Fruit fly (Drosophila melanogaster) whole organism, wandering third instar larva: Measurements from ENCODE around the gene CG13474.

ENCODE experiments used
- Abd-B ChIP-seq: fragments of >200 bp; optimal IDR thresholded peaks from 2 replicates; lab custom pipeline; 2017; ENCODE audit warnings: missing biosample characterization, missing genetic modification characterization
- CG32264 ChIP-seq: fragments of 200-800 bp; sonication (Bioruptor generic); optimal IDR thresholded peaks from 2 replicates; lab custom pipeline; 2016; ENCODE audit warnings: missing biosample characterization, missing genetic modification characterization
- CG9705 ChIP-seq: fragments of 200-800 bp; sonication (Bioruptor generic); optimal IDR thresholded peaks from 2 replicates; lab custom pipeline; 2018; ENCODE audit warnings: missing biosample characterization, mild to moderate bottlenecking, missing genetic modification characterization
- CrebA ChIP-seq: fragments of 200-800 bp; sonication (Bioruptor generic); optimal IDR thresholded peaks from 2 replicates; lab custom pipeline; 2016; ENCODE audit warnings: missing biosample characterization, mild to moderate bottlenecking, missing genetic modification characterization, borderline replicate concordance
- Dfd ChIP-seq: fragments of >200 bp; optimal IDR thresholded peaks from 2 replicates; lab custom pipeline; 2017; ENCODE audit warnings: missing biosample characterization, missing genetic modification characterization
- Dif ChIP-seq: fragments of 200-275, 200-300 bp; sonication (Bioruptor generic); optimal IDR thresholded peaks from 2 replicates; lab custom pipeline; 2018; ENCODE audit warnings: missing biosample characterization, missing genetic modification characterization; ENCODE audit not compliant: partially characterized antibody
- GATAd ChIP-seq: sonication (Bioruptor generic); optimal IDR thresholded peaks from 2 replicates; lab custom pipeline; 2016; ENCODE audit warnings: missing biosample characterization, missing genetic modification characterization
- HLH106 ChIP-seq: fragments of 200-800 bp; optimal IDR thresholded peaks from 3 replicates; lab custom pipeline; 2019; ENCODE audit warnings: missing biosample characterization, mild to moderate bottlenecking, missing genetic modification characterization, moderate library complexity
- Hnf4 ChIP-seq: fragments of 200-800 bp; sonication (Bioruptor generic); optimal IDR thresholded peaks from 2 replicates; lab custom pipeline; 2016; ENCODE audit warnings: missing biosample characterization, mild to moderate bottlenecking, missing genetic modification characterization
- Hr78 ChIP-seq: fragments of >200 bp; optimal IDR thresholded peaks from 2 replicates; lab custom pipeline; 2017; ENCODE audit warnings: missing biosample characterization, missing genetic modification characterization
- Hr83 ChIP-seq: fragments of 200-300 bp; sonication (Bioruptor generic); optimal IDR thresholded peaks from 2 replicates; lab custom pipeline; 2016; ENCODE audit warnings: missing biosample characterization, mild to moderate bottlenecking, missing genetic modification characterization, moderate library complexity; ENCODE audit not compliant: poor library complexity, severe bottlenecking
- Jra ChIP-seq: sonication (Bioruptor generic); optimal IDR thresholded peaks from 2 replicates; lab custom pipeline; 2016; ENCODE audit warnings: missing biosample characterization, missing genetic modification characterization
- Mio ChIP-seq: sonication (Bioruptor generic); optimal IDR thresholded peaks from 2 replicates; lab custom pipeline; 2016; ENCODE audit warnings: missing biosample characterization, missing genetic modification characterization
- Myc ChIP-seq: fragments of >200 bp; optimal IDR thresholded peaks from 2 replicates; lab custom pipeline; 2017
- N ChIP-seq: fragments of >200 bp; optimal IDR thresholded peaks from 2 replicates; lab custom pipeline; 2018; ENCODE audit warnings: missing biosample characterization, missing external identifiers, missing genetic modification characterization
- OdsH ChIP-seq: fragments of 200-800 bp; sonication (Bioruptor generic); optimal IDR thresholded peaks from 2 replicates; lab custom pipeline; 2016; ENCODE audit warnings: missing biosample characterization, mild to moderate bottlenecking, missing genetic modification characterization
- Rel ChIP-seq, 2 experiments: fragments of 200-800 bp; sonication (Bioruptor generic) in 1 of 2; optimal IDR thresholded peaks; 2 replicates in 1 of 2; 3 replicates in 1 of 2; lab custom pipeline; 2016 to 2019; ENCODE audit warnings: mild to moderate bottlenecking in 2 of 2, missing biosample characterization in 2 of 2, missing genetic modification characterization in 2 of 2, moderate library complexity in 1 of 2
- Sp1 ChIP-seq: fragments of 200-800 bp; sonication (Bioruptor generic); optimal IDR thresholded peaks from 3 replicates; lab custom pipeline; 2019; ENCODE audit warnings: missing biosample characterization, mild to moderate bottlenecking, missing genetic modification characterization, moderate library complexity
- Vsx2 ChIP-seq: fragments of 200-300, 225-300 bp; sonication (Bioruptor generic); optimal IDR thresholded peaks from 2 replicates; lab custom pipeline; 2018; ENCODE audit warnings: missing biosample characterization, missing genetic modification characterization; ENCODE audit not compliant: partially characterized antibody
- br ChIP-seq: fragments of 200-800 bp; sonication (Bioruptor generic); optimal IDR thresholded peaks from 2 replicates; lab custom pipeline; 2016; ENCODE audit warnings: missing biosample characterization, missing genetic modification characterization
- brk ChIP-seq: fragments of 200-800 bp; sonication (Bioruptor generic); optimal IDR thresholded peaks from 2 replicates; lab custom pipeline; 2016; ENCODE audit warnings: missing biosample characterization, mild to moderate bottlenecking, missing genetic modification characterization
- dmrt93B ChIP-seq: fragments of 200-800 bp; sonication (Bioruptor generic); optimal IDR thresholded peaks from 2 replicates; lab custom pipeline; 2018; ENCODE audit warnings: missing biosample characterization, mild to moderate bottlenecking, missing genetic modification characterization
- dsf ChIP-seq: sonication (Bioruptor generic); optimal IDR thresholded peaks from 2 replicates; lab custom pipeline; 2016; ENCODE audit warnings: missing biosample characterization, missing genetic modification characterization, borderline replicate concordance
- ey ChIP-seq: fragments of 200-800 bp; sonication (Bioruptor generic); optimal IDR thresholded peaks from 2 replicates; lab custom pipeline; 2016; ENCODE audit warnings: missing biosample characterization, missing genetic modification characterization
- foxo ChIP-seq, 2 experiments: fragments of 200-800 bp; sonication (Bioruptor generic); optimal IDR thresholded peaks; 2 replicates in 1 of 2; 3 replicates in 1 of 2; lab custom pipeline; 2016 to 2017; ENCODE audit warnings: missing biosample characterization in 2 of 2, missing genetic modification characterization in 2 of 2
- fru ChIP-seq: fragments of 200-800 bp; sonication (Bioruptor generic); optimal IDR thresholded peaks from 3 replicates; lab custom pipeline; 2016; ENCODE audit warnings: missing biosample characterization, mild to moderate bottlenecking, missing genetic modification characterization
- h ChIP-seq: fragments of 200-800 bp; sonication (Bioruptor generic); optimal IDR thresholded peaks from 3 replicates; lab custom pipeline; 2016; ENCODE audit warnings: missing biosample characterization, mild to moderate bottlenecking, missing genetic modification characterization
- jim ChIP-seq: fragments of 175-275, 200-325 bp; sonication (Bioruptor generic); optimal IDR thresholded peaks from 2 replicates; lab custom pipeline; 2016; ENCODE audit warnings: missing biosample characterization, mild to moderate bottlenecking, missing genetic modification characterization
- lola ChIP-seq: fragments of >200 bp; optimal IDR thresholded peaks from 2 replicates; lab custom pipeline; 2017; ENCODE audit warnings: missing biosample characterization, missing genetic modification characterization
- pan ChIP-seq: fragments of >200 bp; optimal IDR thresholded peaks from 2 replicates; lab custom pipeline; 2017
- psq ChIP-seq: fragments of 200-800 bp; sonication (Bioruptor generic); optimal IDR thresholded peaks from 3 replicates; lab custom pipeline; 2017; ENCODE audit warnings: missing biosample characterization, mild to moderate bottlenecking, missing genetic modification characterization, moderate library complexity
- rgr ChIP-seq: fragments of 200-800 bp; sonication (Bioruptor generic); optimal IDR thresholded peaks from 3 replicates; lab custom pipeline; 2016; ENCODE audit warnings: missing biosample characterization, mild to moderate bottlenecking, missing genetic modification characterization
- sage ChIP-seq: fragments of 200-800 bp; sonication (Bioruptor generic); optimal IDR thresholded peaks from 2 replicates; lab custom pipeline; 2016; ENCODE audit warnings: missing biosample characterization, mild to moderate bottlenecking, missing genetic modification characterization
- sv ChIP-seq: fragments of 200-800 bp; sonication (Bioruptor generic); optimal IDR thresholded peaks from 3 replicates; lab custom pipeline; 2016; ENCODE audit warnings: missing biosample characterization, missing genetic modification characterization
- tai ChIP-seq: sonication (Bioruptor generic); optimal IDR thresholded peaks from 2 replicates; lab custom pipeline; 2016; ENCODE audit warnings: missing biosample characterization, missing genetic modification characterization
- usp ChIP-seq: fragments of >200 bp; optimal IDR thresholded peaks from 2 replicates; lab custom pipeline; 2017; ENCODE audit warnings: missing biosample characterization, missing genetic modification characterization
- woc ChIP-seq: sonication (Bioruptor generic); optimal IDR thresholded peaks from 2 replicates; lab custom pipeline; 2016; ENCODE audit warnings: missing biosample characterization, mild to moderate bottlenecking, missing genetic modification characterization

CG13474 gene

dm6 chr3L:14652554-14652953 lies 44.4 kb downstream of the CG13474 start:
- TF ChIP-seq CrebA: peak; percentile 12
- peak; percentile 58 for TF ChIP-seq tai (GFP tag; lab: Kevin White, UChicago)
- peak; percentile 75 for TF ChIP-seq HLH106 (tag; lab: Kevin White, UChicago)
- peak; percentile 89 for TF ChIP-seq fru (GFP tag; lab: Kevin White, UChicago)
- peak; percentile 74 for TF ChIP-seq psq (GFP tag; lab: Kevin White, UChicago)
- peak; percentile 86 for TF ChIP-seq br (GFP tag; lab: Kevin White, UChicago)
- no peak for TF ChIP-seq pan (lab: Kevin White, UChicago)
- TF ChIP-seq h (GFP tag; lab: Kevin White, UChicago): peak; percentile 89
- peak; percentile 82 for TF ChIP-seq Hnf4 (GFP tag; lab: Kevin White, UChicago)
- peak; percentile 75 for TF ChIP-seq sv
- peak; percentile 8 to 83 for TF ChIP-seq foxo (GFP tag; optimal IDR thresholded peaks at IDR 0.05; lab: Kevin White, UChicago)
- no peak for TF ChIP-seq Vsx2 (GFP tag; lab: Kevin White, UChicago)
- TF ChIP-seq ey (GFP tag; lab: Kevin White, UChicago): peak; percentile 86
- TF ChIP-seq CG9705 (GFP tag; lab: Kevin White, UChicago): peak; percentile 36
- TF ChIP-seq sage (GFP tag; lab: Kevin White, UChicago): peak; percentile 50
- TF ChIP-seq Sp1 (GFP tag; lab: Kevin White, UChicago): peak; percentile 79
- TF ChIP-seq Dfd (GFP tag; lab: Kevin White, UChicago): no peak
- TF ChIP-seq Jra (GFP tag; lab: Kevin White, UChicago): peak; percentile 50
- TF ChIP-seq usp (GFP tag; lab: Kevin White, UChicago): no peak
- no peak for TF ChIP-seq Rel (GFP tag; optimal IDR thresholded peaks at IDR 0.05; lab: Kevin White, UChicago)
- no peak for TF ChIP-seq Rel (tag; optimal IDR thresholded peaks at IDR 0.05; lab: Kevin White, UChicago)
- peak; percentile 85 for TF ChIP-seq OdsH
- no peak for TF ChIP-seq Myc (lab: Kevin White, UChicago)
- TF ChIP-seq Dif (GFP tag; lab: Kevin White, UChicago): no peak
- peak; percentile 85 for TF ChIP-seq rgr
- TF ChIP-seq dmrt93B (GFP tag; lab: Kevin White, UChicago): peak; percentile 40
- no peak for TF ChIP-seq lola
- no peak for TF ChIP-seq Mio (GFP tag; lab: Kevin White, UChicago)
- TF ChIP-seq CG32264: no peak
- peak; percentile 60 for TF ChIP-seq woc (GFP tag; lab: Kevin White, UChicago)
- TF ChIP-seq brk (GFP tag; lab: Kevin White, UChicago): peak; percentile 73

dm6 chr3L:14650348-14650747 lies 46.6 kb downstream of the CG13474 start:
- TF ChIP-seq Mio (GFP tag; lab: Kevin White, UChicago): no peak
- TF ChIP-seq Rel (GFP tag; optimal IDR thresholded peaks at IDR 0.05; lab: Kevin White, UChicago): no peak
- peak; percentile 33 for TF ChIP-seq Rel (tag; optimal IDR thresholded peaks at IDR 0.05; lab: Kevin White, UChicago)
- TF ChIP-seq, all 38 proteins: peak for 1

- no peak for TF ChIP-seq ey (GFP tag; lab: Kevin White, UChicago)
- TF ChIP-seq foxo (GFP tag; optimal IDR thresholded peaks at IDR 0.05; lab: Kevin White, UChicago): peak in 1 of 2 experiments; percentile 8
- peak; percentile 29 for TF ChIP-seq Vsx2 (GFP tag; lab: Kevin White, UChicago)
- TF ChIP-seq, all 38 proteins: peak for 2
Measured at dm6 chr3L:14648922-14649321, 48.0 kb downstream of the CG13474 start.

dm6 chr3L:14647210-14647869 lies 49.6 kb downstream of the CG13474 start:
- peak; percentile 64 for TF ChIP-seq Hnf4 (GFP tag; lab: Kevin White, UChicago)
- TF ChIP-seq Hr78: no peak
- peak; percentile 88 for TF ChIP-seq h (GFP tag; lab: Kevin White, UChicago)
- TF ChIP-seq Rel (GFP tag; optimal IDR thresholded peaks at IDR 0.05; lab: Kevin White, UChicago): peak; percentile 61
- peak; percentile 20 for TF ChIP-seq Rel (tag; optimal IDR thresholded peaks at IDR 0.05; lab: Kevin White, UChicago)
- TF ChIP-seq Sp1 (GFP tag; lab: Kevin White, UChicago): peak; percentile 82
- TF ChIP-seq rgr: peak; percentile 76
- TF ChIP-seq lola: no peak
- peak; percentile 43 for TF ChIP-seq dmrt93B (GFP tag; lab: Kevin White, UChicago)
- no peak for TF ChIP-seq Dfd (GFP tag; lab: Kevin White, UChicago)
- no peak for TF ChIP-seq Vsx2 (GFP tag; lab: Kevin White, UChicago)
- no peak for TF ChIP-seq Abd-B (GFP tag; lab: Kevin White, UChicago)
- TF ChIP-seq OdsH: peak; percentile 75
- peak; percentile 89 for TF ChIP-seq HLH106 (tag; lab: Kevin White, UChicago)
- TF ChIP-seq Hr83 (GFP tag; lab: Kevin White, UChicago): no peak
- TF ChIP-seq Dif (GFP tag; lab: Kevin White, UChicago): no peak
- TF ChIP-seq sage (GFP tag; lab: Kevin White, UChicago): peak; percentile 17
- no peak for TF ChIP-seq sv
- TF ChIP-seq GATAd (GFP tag; lab: Kevin White, UChicago): no peak
- no peak for TF ChIP-seq usp (GFP tag; lab: Kevin White, UChicago)
- TF ChIP-seq Myc (lab: Kevin White, UChicago): no peak
- TF ChIP-seq dsf (GFP tag; lab: Kevin White, UChicago): no peak
- TF ChIP-seq ey (GFP tag; lab: Kevin White, UChicago): peak; percentile 60
- TF ChIP-seq Mio (GFP tag; lab: Kevin White, UChicago): no peak
- TF ChIP-seq CG32264: no peak
- peak; percentile 63 for TF ChIP-seq br (GFP tag; lab: Kevin White, UChicago)
- no peak for TF ChIP-seq tai (GFP tag; lab: Kevin White, UChicago)
- peak; percentile 11 for TF ChIP-seq CG9705 (GFP tag; lab: Kevin White, UChicago)
- TF ChIP-seq fru (GFP tag; lab: Kevin White, UChicago): peak; percentile 70
- no peak for TF ChIP-seq N (GFP tag; lab: Kevin White, UChicago)
- TF ChIP-seq pan (lab: Kevin White, UChicago): no peak
- TF ChIP-seq psq (GFP tag; lab: Kevin White, UChicago): peak; percentile 72
- no peak for TF ChIP-seq CrebA
- TF ChIP-seq brk (GFP tag; lab: Kevin White, UChicago): peak; percentile 72
- TF ChIP-seq jim: no peak
